Fruit fly (Drosophila melanogaster) whole organism, wandering third instar larva: ENCODE data around the gene ex.
A peak's percentile ranks its signal among the peaks of the same experiment; 100 is the strongest.

Experiments
- Abd-B ChIP-seq: fragments of >200 bp; optimal IDR thresholded peaks from 2 replicates; lab custom pipeline; 2017; ENCODE audit warnings: missing biosample characterization, missing genetic modification characterization
- CG32264 ChIP-seq: fragments of 200-800 bp; sonication (Bioruptor generic); optimal IDR thresholded peaks from 2 replicates; lab custom pipeline; 2016; ENCODE audit warnings: missing biosample characterization, missing genetic modification characterization
- CG9705 ChIP-seq: fragments of 200-800 bp; sonication (Bioruptor generic); optimal IDR thresholded peaks from 2 replicates; lab custom pipeline; 2018; ENCODE audit warnings: missing biosample characterization, mild to moderate bottlenecking, missing genetic modification characterization
- CrebA ChIP-seq: fragments of 200-800 bp; sonication (Bioruptor generic); optimal IDR thresholded peaks from 2 replicates; lab custom pipeline; 2016; ENCODE audit warnings: missing biosample characterization, mild to moderate bottlenecking, missing genetic modification characterization, borderline replicate concordance
- Dfd ChIP-seq: fragments of >200 bp; optimal IDR thresholded peaks from 2 replicates; lab custom pipeline; 2017; ENCODE audit warnings: missing biosample characterization, missing genetic modification characterization
- Dif ChIP-seq: fragments of 200-275, 200-300 bp; sonication (Bioruptor generic); optimal IDR thresholded peaks from 2 replicates; lab custom pipeline; 2018; ENCODE audit warnings: missing biosample characterization, missing genetic modification characterization; ENCODE audit not compliant: partially characterized antibody
- GATAd ChIP-seq: sonication (Bioruptor generic); optimal IDR thresholded peaks from 2 replicates; lab custom pipeline; 2016; ENCODE audit warnings: missing biosample characterization, missing genetic modification characterization
- HLH106 ChIP-seq: fragments of 200-800 bp; optimal IDR thresholded peaks from 3 replicates; lab custom pipeline; 2019; ENCODE audit warnings: missing biosample characterization, mild to moderate bottlenecking, missing genetic modification characterization, moderate library complexity
- Hnf4 ChIP-seq: fragments of 200-800 bp; sonication (Bioruptor generic); optimal IDR thresholded peaks from 2 replicates; lab custom pipeline; 2016; ENCODE audit warnings: missing biosample characterization, mild to moderate bottlenecking, missing genetic modification characterization
- Hr78 ChIP-seq: fragments of >200 bp; optimal IDR thresholded peaks from 2 replicates; lab custom pipeline; 2017; ENCODE audit warnings: missing biosample characterization, missing genetic modification characterization
- Hr83 ChIP-seq: fragments of 200-300 bp; sonication (Bioruptor generic); optimal IDR thresholded peaks from 2 replicates; lab custom pipeline; 2016; ENCODE audit warnings: missing biosample characterization, mild to moderate bottlenecking, missing genetic modification characterization, moderate library complexity; ENCODE audit not compliant: poor library complexity, severe bottlenecking
- Jra ChIP-seq: sonication (Bioruptor generic); optimal IDR thresholded peaks from 2 replicates; lab custom pipeline; 2016; ENCODE audit warnings: missing biosample characterization, missing genetic modification characterization
- Mio ChIP-seq: sonication (Bioruptor generic); optimal IDR thresholded peaks from 2 replicates; lab custom pipeline; 2016; ENCODE audit warnings: missing biosample characterization, missing genetic modification characterization
- Myc ChIP-seq: fragments of >200 bp; optimal IDR thresholded peaks from 2 replicates; lab custom pipeline; 2017
- N ChIP-seq: fragments of >200 bp; optimal IDR thresholded peaks from 2 replicates; lab custom pipeline; 2018; ENCODE audit warnings: missing biosample characterization, missing external identifiers, missing genetic modification characterization
- OdsH ChIP-seq: fragments of 200-800 bp; sonication (Bioruptor generic); optimal IDR thresholded peaks from 2 replicates; lab custom pipeline; 2016; ENCODE audit warnings: missing biosample characterization, mild to moderate bottlenecking, missing genetic modification characterization
- Rel ChIP-seq, 2 experiments: fragments of 200-800 bp; sonication (Bioruptor generic) in 1 of 2; optimal IDR thresholded peaks; 2 replicates in 1 of 2; 3 replicates in 1 of 2; lab custom pipeline; 2016 to 2019; ENCODE audit warnings: mild to moderate bottlenecking in 2 of 2, missing biosample characterization in 2 of 2, missing genetic modification characterization in 2 of 2, moderate library complexity in 1 of 2
- Sp1 ChIP-seq: fragments of 200-800 bp; sonication (Bioruptor generic); optimal IDR thresholded peaks from 3 replicates; lab custom pipeline; 2019; ENCODE audit warnings: missing biosample characterization, mild to moderate bottlenecking, missing genetic modification characterization, moderate library complexity
- Vsx2 ChIP-seq: fragments of 200-300, 225-300 bp; sonication (Bioruptor generic); optimal IDR thresholded peaks from 2 replicates; lab custom pipeline; 2018; ENCODE audit warnings: missing biosample characterization, missing genetic modification characterization; ENCODE audit not compliant: partially characterized antibody
- br ChIP-seq: fragments of 200-800 bp; sonication (Bioruptor generic); optimal IDR thresholded peaks from 2 replicates; lab custom pipeline; 2016; ENCODE audit warnings: missing biosample characterization, missing genetic modification characterization
- brk ChIP-seq: fragments of 200-800 bp; sonication (Bioruptor generic); optimal IDR thresholded peaks from 2 replicates; lab custom pipeline; 2016; ENCODE audit warnings: missing biosample characterization, mild to moderate bottlenecking, missing genetic modification characterization
- dl ChIP-seq, 2 experiments: fragments of 175-275, 200-275 bp in 1 of 2; fragments of 200-275 bp in 1 of 2; sonication (Bioruptor generic); optimal IDR thresholded peaks; lab custom pipeline; 2018; ENCODE audit warnings: mild to moderate bottlenecking in 2 of 2, missing biosample characterization in 2 of 2, missing genetic modification characterization in 2 of 2, moderate library complexity in 2 of 2; ENCODE audit not compliant: partially characterized antibody in 2 of 2, insufficient read depth in 1 of 2
- dmrt93B ChIP-seq: fragments of 200-800 bp; sonication (Bioruptor generic); optimal IDR thresholded peaks from 2 replicates; lab custom pipeline; 2018; ENCODE audit warnings: missing biosample characterization, mild to moderate bottlenecking, missing genetic modification characterization
- dsf ChIP-seq: sonication (Bioruptor generic); optimal IDR thresholded peaks from 2 replicates; lab custom pipeline; 2016; ENCODE audit warnings: missing biosample characterization, missing genetic modification characterization, borderline replicate concordance
- ey ChIP-seq: fragments of 200-800 bp; sonication (Bioruptor generic); optimal IDR thresholded peaks from 2 replicates; lab custom pipeline; 2016; ENCODE audit warnings: missing biosample characterization, missing genetic modification characterization
- foxo ChIP-seq, 2 experiments: fragments of 200-800 bp; sonication (Bioruptor generic); optimal IDR thresholded peaks; 2 replicates in 1 of 2; 3 replicates in 1 of 2; lab custom pipeline; 2016 to 2017; ENCODE audit warnings: missing biosample characterization in 2 of 2, missing genetic modification characterization in 2 of 2
- fru ChIP-seq: fragments of 200-800 bp; sonication (Bioruptor generic); optimal IDR thresholded peaks from 3 replicates; lab custom pipeline; 2016; ENCODE audit warnings: missing biosample characterization, mild to moderate bottlenecking, missing genetic modification characterization
- h ChIP-seq: fragments of 200-800 bp; sonication (Bioruptor generic); optimal IDR thresholded peaks from 3 replicates; lab custom pipeline; 2016; ENCODE audit warnings: missing biosample characterization, mild to moderate bottlenecking, missing genetic modification characterization
- jim ChIP-seq: fragments of 175-275, 200-325 bp; sonication (Bioruptor generic); optimal IDR thresholded peaks from 2 replicates; lab custom pipeline; 2016; ENCODE audit warnings: missing biosample characterization, mild to moderate bottlenecking, missing genetic modification characterization
- lola ChIP-seq: fragments of >200 bp; optimal IDR thresholded peaks from 2 replicates; lab custom pipeline; 2017; ENCODE audit warnings: missing biosample characterization, missing genetic modification characterization
- pan ChIP-seq: fragments of >200 bp; optimal IDR thresholded peaks from 2 replicates; lab custom pipeline; 2017
- psq ChIP-seq: fragments of 200-800 bp; sonication (Bioruptor generic); optimal IDR thresholded peaks from 3 replicates; lab custom pipeline; 2017; ENCODE audit warnings: missing biosample characterization, mild to moderate bottlenecking, missing genetic modification characterization, moderate library complexity
- rgr ChIP-seq: fragments of 200-800 bp; sonication (Bioruptor generic); optimal IDR thresholded peaks from 3 replicates; lab custom pipeline; 2016; ENCODE audit warnings: missing biosample characterization, mild to moderate bottlenecking, missing genetic modification characterization
- sage ChIP-seq: fragments of 200-800 bp; sonication (Bioruptor generic); optimal IDR thresholded peaks from 2 replicates; lab custom pipeline; 2016; ENCODE audit warnings: missing biosample characterization, mild to moderate bottlenecking, missing genetic modification characterization
- sv ChIP-seq: fragments of 200-800 bp; sonication (Bioruptor generic); optimal IDR thresholded peaks from 3 replicates; lab custom pipeline; 2016; ENCODE audit warnings: missing biosample characterization, missing genetic modification characterization
- tai ChIP-seq: sonication (Bioruptor generic); optimal IDR thresholded peaks from 2 replicates; lab custom pipeline; 2016; ENCODE audit warnings: missing biosample characterization, missing genetic modification characterization
- usp ChIP-seq: fragments of >200 bp; optimal IDR thresholded peaks from 2 replicates; lab custom pipeline; 2017; ENCODE audit warnings: missing biosample characterization, missing genetic modification characterization
- woc ChIP-seq: sonication (Bioruptor generic); optimal IDR thresholded peaks from 2 replicates; lab custom pipeline; 2016; ENCODE audit warnings: missing biosample characterization, mild to moderate bottlenecking, missing genetic modification characterization

ex gene

DNA sequence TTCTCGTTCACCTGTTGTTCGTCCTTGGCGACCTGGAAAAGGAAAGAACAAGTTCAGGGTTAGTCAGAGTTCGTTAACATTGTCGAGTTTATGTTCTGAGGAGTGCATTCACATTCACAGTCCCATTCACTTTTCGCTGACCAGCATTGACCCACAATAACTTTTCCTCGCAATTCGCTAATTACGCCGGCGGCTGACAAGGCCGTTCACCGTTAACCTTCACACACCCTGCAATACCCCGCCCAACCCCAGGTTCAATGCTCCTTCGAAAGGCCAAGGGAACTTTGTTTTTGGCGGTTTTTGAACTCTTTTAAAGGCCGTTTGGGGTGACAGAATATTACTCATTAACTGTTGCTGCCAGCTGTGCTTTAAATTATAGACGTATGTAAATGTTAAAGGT lies 47.1 kb downstream of the ex start:
- TF ChIP-seq tai (peak; percentile 15), woc (GFP tag; lab: Kevin White, UChicago) (no peak)

- peak; percentile 21 for TF ChIP-seq OdsH (GFP tag; lab: Kevin White, UChicago)
- peak; percentile 61 for TF ChIP-seq Sp1 (GFP tag; lab: Kevin White, UChicago)
- peak; percentile 59 for TF ChIP-seq h
- peak; percentile 47 for TF ChIP-seq Dif (GFP tag; lab: Kevin White, UChicago)
- TF ChIP-seq brk (GFP tag; lab: Kevin White, UChicago), result no peak
- peak; percentile 0 for TF ChIP-seq dsf (GFP tag; lab: Kevin White, UChicago)
- TF ChIP-seq Vsx2 (GFP tag; lab: Kevin White, UChicago), result no peak
- TF ChIP-seq pan (lab: Kevin White, UChicago), result no peak
- no peak for TF ChIP-seq ey (GFP tag; lab: Kevin White, UChicago)
- peak; percentile 41 for TF ChIP-seq Myc (lab: Kevin White, UChicago)
- no peak for TF ChIP-seq jim (GFP tag; lab: Kevin White, UChicago)
- no peak for TF ChIP-seq N
- no peak for TF ChIP-seq Hr83
- no peak for TF ChIP-seq Hr78
- TF ChIP-seq dl (GFP tag; optimal IDR thresholded peaks at IDR 0.05; lab: Kevin White, UChicago; ENCODE audit: insufficient read depth in 1 of 2, partially characterized antibody in 2 of 2), result no peak
- TF ChIP-seq tai, result no peak
- peak; percentile 95 for TF ChIP-seq Mio (GFP tag; lab: Kevin White, UChicago)
- TF ChIP-seq lola (GFP tag; lab: Kevin White, UChicago), result no peak
- TF ChIP-seq Abd-B (GFP tag; lab: Kevin White, UChicago), result no peak
- no peak for TF ChIP-seq foxo (GFP tag; optimal IDR thresholded peaks at IDR 0.05; lab: Kevin White, UChicago)
- TF ChIP-seq Jra, result peak; percentile 27
- peak; percentile 8 for TF ChIP-seq psq (GFP tag; lab: Kevin White, UChicago)
- TF ChIP-seq GATAd (GFP tag; lab: Kevin White, UChicago), result no peak
- peak; percentile 32 for TF ChIP-seq HLH106 (tag; lab: Kevin White, UChicago)
- peak; percentile 96 for TF ChIP-seq Hnf4 (GFP tag; lab: Kevin White, UChicago)
- peak; percentile 0 for TF ChIP-seq woc (GFP tag; lab: Kevin White, UChicago)
- TF ChIP-seq usp (GFP tag; lab: Kevin White, UChicago), result no peak
- no peak for TF ChIP-seq Rel (GFP tag; optimal IDR thresholded peaks at IDR 0.05; lab: Kevin White, UChicago)
- TF ChIP-seq Rel (tag; optimal IDR thresholded peaks at IDR 0.05; lab: Kevin White, UChicago), result peak; percentile 57
- TF ChIP-seq dmrt93B (GFP tag; lab: Kevin White, UChicago), result no peak
- TF ChIP-seq fru (GFP tag; lab: Kevin White, UChicago), result peak; percentile 26
- TF ChIP-seq Dfd (GFP tag; lab: Kevin White, UChicago), result no peak
- no peak for TF ChIP-seq CG32264 (GFP tag; lab: Kevin White, UChicago)
- peak; percentile 29 for TF ChIP-seq rgr (GFP tag; lab: Kevin White, UChicago)
- TF ChIP-seq CG9705 (GFP tag; lab: Kevin White, UChicago), result no peak
- TF ChIP-seq CrebA (GFP tag; lab: Kevin White, UChicago), result peak; percentile 76
- no peak for TF ChIP-seq sage (GFP tag; lab: Kevin White, UChicago)
- no peak for TF ChIP-seq sv (GFP tag; lab: Kevin White, UChicago)
- peak; percentile 76 for TF ChIP-seq br (GFP tag; lab: Kevin White, UChicago)
Observed at dm6 chr2L:478749-479482, 47.9 kb downstream of the ex start.
